Worm (Caenorhabditis elegans) whole organism, early embryonic: ENCODE measurements around the gene K08E4.8.

Source experiments
- B0310.2 ChIP-seq: sonication (generic microtip); optimal IDR thresholded peaks from 2 replicates; lab custom pipeline; 2016; ENCODE audit warnings: mild to moderate bottlenecking, missing genetic modification characterization, missing compliant biosample characterization
- F13C5.2 ChIP-seq: sonication (generic microtip); optimal IDR thresholded peaks from 2 replicates; lab custom pipeline; 2017; ENCODE audit warnings: mild to moderate bottlenecking, missing genetic modification characterization, inconsistent platforms, missing compliant biosample characterization
- ama-1 ChIP-seq: fragments of 150-350 bp; optimal IDR thresholded peaks from 2 replicates; lab custom pipeline; 2014
- ceh-13 ChIP-seq: fragments of 200-800 bp; sonication (Bioruptor generic); optimal IDR thresholded peaks from 2 replicates; lab custom pipeline; 2018; ENCODE audit warnings: mild to moderate bottlenecking, missing genetic modification characterization, missing compliant biosample characterization
- ceh-36 ChIP-seq: sonication (generic microtip); optimal IDR thresholded peaks from 2 replicates; lab custom pipeline; 2016; ENCODE audit warnings: missing genetic modification characterization, inconsistent platforms, missing compliant biosample characterization

- TF ChIP-seq ama-1 (lab: Kevin White, UChicago): no peak
- no peak for TF ChIP-seq F13C5.2
- no peak for TF ChIP-seq ceh-36 (tag; lab: Kevin White, UChicago)
- TF ChIP-seq ceh-13 (GFP tag; lab: Kevin White, UChicago): no peak
- TF ChIP-seq B0310.2: no peak
Observed at ce11 chrIV:12052461-12052860, 8.7 kb downstream of the K08E4.8 start.
